Fruit fly (Drosophila melanogaster) whole organism, wandering third instar larva: ENCODE measurements around the gene CG32260.

Experiments used
- Abd-B ChIP-seq: fragments of >200 bp; optimal IDR thresholded peaks from 2 replicates; lab custom pipeline; 2017; ENCODE audit warnings: missing biosample characterization, missing genetic modification characterization
- CG32264 ChIP-seq: fragments of 200-800 bp; sonication (Bioruptor generic); optimal IDR thresholded peaks from 2 replicates; lab custom pipeline; 2016; ENCODE audit warnings: missing biosample characterization, missing genetic modification characterization
- CG9705 ChIP-seq: fragments of 200-800 bp; sonication (Bioruptor generic); optimal IDR thresholded peaks from 2 replicates; lab custom pipeline; 2018; ENCODE audit warnings: missing biosample characterization, mild to moderate bottlenecking, missing genetic modification characterization
- CrebA ChIP-seq: fragments of 200-800 bp; sonication (Bioruptor generic); optimal IDR thresholded peaks from 2 replicates; lab custom pipeline; 2016; ENCODE audit warnings: missing biosample characterization, mild to moderate bottlenecking, missing genetic modification characterization, borderline replicate concordance
- Dfd ChIP-seq: fragments of >200 bp; optimal IDR thresholded peaks from 2 replicates; lab custom pipeline; 2017; ENCODE audit warnings: missing biosample characterization, missing genetic modification characterization
- Dif ChIP-seq: fragments of 200-275, 200-300 bp; sonication (Bioruptor generic); optimal IDR thresholded peaks from 2 replicates; lab custom pipeline; 2018; ENCODE audit warnings: missing biosample characterization, missing genetic modification characterization; ENCODE audit not compliant: partially characterized antibody
- GATAd ChIP-seq: sonication (Bioruptor generic); optimal IDR thresholded peaks from 2 replicates; lab custom pipeline; 2016; ENCODE audit warnings: missing biosample characterization, missing genetic modification characterization
- HLH106 ChIP-seq: fragments of 200-800 bp; optimal IDR thresholded peaks from 3 replicates; lab custom pipeline; 2019; ENCODE audit warnings: missing biosample characterization, mild to moderate bottlenecking, missing genetic modification characterization, moderate library complexity
- Hnf4 ChIP-seq: fragments of 200-800 bp; sonication (Bioruptor generic); optimal IDR thresholded peaks from 2 replicates; lab custom pipeline; 2016; ENCODE audit warnings: missing biosample characterization, mild to moderate bottlenecking, missing genetic modification characterization
- Hr78 ChIP-seq: fragments of >200 bp; optimal IDR thresholded peaks from 2 replicates; lab custom pipeline; 2017; ENCODE audit warnings: missing biosample characterization, missing genetic modification characterization
- Hr83 ChIP-seq: fragments of 200-300 bp; sonication (Bioruptor generic); optimal IDR thresholded peaks from 2 replicates; lab custom pipeline; 2016; ENCODE audit warnings: missing biosample characterization, mild to moderate bottlenecking, missing genetic modification characterization, moderate library complexity; ENCODE audit not compliant: poor library complexity, severe bottlenecking
- Jra ChIP-seq: sonication (Bioruptor generic); optimal IDR thresholded peaks from 2 replicates; lab custom pipeline; 2016; ENCODE audit warnings: missing biosample characterization, missing genetic modification characterization
- Mio ChIP-seq: sonication (Bioruptor generic); optimal IDR thresholded peaks from 2 replicates; lab custom pipeline; 2016; ENCODE audit warnings: missing biosample characterization, missing genetic modification characterization
- Myc ChIP-seq: fragments of >200 bp; optimal IDR thresholded peaks from 2 replicates; lab custom pipeline; 2017
- N ChIP-seq: fragments of >200 bp; optimal IDR thresholded peaks from 2 replicates; lab custom pipeline; 2018; ENCODE audit warnings: missing biosample characterization, missing external identifiers, missing genetic modification characterization
- OdsH ChIP-seq: fragments of 200-800 bp; sonication (Bioruptor generic); optimal IDR thresholded peaks from 2 replicates; lab custom pipeline; 2016; ENCODE audit warnings: missing biosample characterization, mild to moderate bottlenecking, missing genetic modification characterization
- Rel ChIP-seq, 2 experiments: fragments of 200-800 bp; sonication (Bioruptor generic) in 1 of 2; optimal IDR thresholded peaks; 2 replicates in 1 of 2; 3 replicates in 1 of 2; lab custom pipeline; 2016 to 2019; ENCODE audit warnings: mild to moderate bottlenecking in 2 of 2, missing biosample characterization in 2 of 2, missing genetic modification characterization in 2 of 2, moderate library complexity in 1 of 2
- Sp1 ChIP-seq: fragments of 200-800 bp; sonication (Bioruptor generic); optimal IDR thresholded peaks from 3 replicates; lab custom pipeline; 2019; ENCODE audit warnings: missing biosample characterization, mild to moderate bottlenecking, missing genetic modification characterization, moderate library complexity
- Vsx2 ChIP-seq: fragments of 200-300, 225-300 bp; sonication (Bioruptor generic); optimal IDR thresholded peaks from 2 replicates; lab custom pipeline; 2018; ENCODE audit warnings: missing biosample characterization, missing genetic modification characterization; ENCODE audit not compliant: partially characterized antibody
- br ChIP-seq: fragments of 200-800 bp; sonication (Bioruptor generic); optimal IDR thresholded peaks from 2 replicates; lab custom pipeline; 2016; ENCODE audit warnings: missing biosample characterization, missing genetic modification characterization
- brk ChIP-seq: fragments of 200-800 bp; sonication (Bioruptor generic); optimal IDR thresholded peaks from 2 replicates; lab custom pipeline; 2016; ENCODE audit warnings: missing biosample characterization, mild to moderate bottlenecking, missing genetic modification characterization
- dl ChIP-seq, 2 experiments: fragments of 175-275, 200-275 bp in 1 of 2; fragments of 200-275 bp in 1 of 2; sonication (Bioruptor generic); optimal IDR thresholded peaks; lab custom pipeline; 2018; ENCODE audit warnings: mild to moderate bottlenecking in 2 of 2, missing biosample characterization in 2 of 2, missing genetic modification characterization in 2 of 2, moderate library complexity in 2 of 2; ENCODE audit not compliant: partially characterized antibody in 2 of 2, insufficient read depth in 1 of 2
- dmrt93B ChIP-seq: fragments of 200-800 bp; sonication (Bioruptor generic); optimal IDR thresholded peaks from 2 replicates; lab custom pipeline; 2018; ENCODE audit warnings: missing biosample characterization, mild to moderate bottlenecking, missing genetic modification characterization
- dsf ChIP-seq: sonication (Bioruptor generic); optimal IDR thresholded peaks from 2 replicates; lab custom pipeline; 2016; ENCODE audit warnings: missing biosample characterization, missing genetic modification characterization, borderline replicate concordance
- ey ChIP-seq: fragments of 200-800 bp; sonication (Bioruptor generic); optimal IDR thresholded peaks from 2 replicates; lab custom pipeline; 2016; ENCODE audit warnings: missing biosample characterization, missing genetic modification characterization
- foxo ChIP-seq, 2 experiments: fragments of 200-800 bp; sonication (Bioruptor generic); optimal IDR thresholded peaks; 2 replicates in 1 of 2; 3 replicates in 1 of 2; lab custom pipeline; 2016 to 2017; ENCODE audit warnings: missing biosample characterization in 2 of 2, missing genetic modification characterization in 2 of 2
- fru ChIP-seq: fragments of 200-800 bp; sonication (Bioruptor generic); optimal IDR thresholded peaks from 3 replicates; lab custom pipeline; 2016; ENCODE audit warnings: missing biosample characterization, mild to moderate bottlenecking, missing genetic modification characterization
- h ChIP-seq: fragments of 200-800 bp; sonication (Bioruptor generic); optimal IDR thresholded peaks from 3 replicates; lab custom pipeline; 2016; ENCODE audit warnings: missing biosample characterization, mild to moderate bottlenecking, missing genetic modification characterization
- jim ChIP-seq: fragments of 175-275, 200-325 bp; sonication (Bioruptor generic); optimal IDR thresholded peaks from 2 replicates; lab custom pipeline; 2016; ENCODE audit warnings: missing biosample characterization, mild to moderate bottlenecking, missing genetic modification characterization
- lola ChIP-seq: fragments of >200 bp; optimal IDR thresholded peaks from 2 replicates; lab custom pipeline; 2017; ENCODE audit warnings: missing biosample characterization, missing genetic modification characterization
- pan ChIP-seq: fragments of >200 bp; optimal IDR thresholded peaks from 2 replicates; lab custom pipeline; 2017
- psq ChIP-seq: fragments of 200-800 bp; sonication (Bioruptor generic); optimal IDR thresholded peaks from 3 replicates; lab custom pipeline; 2017; ENCODE audit warnings: missing biosample characterization, mild to moderate bottlenecking, missing genetic modification characterization, moderate library complexity
- rgr ChIP-seq: fragments of 200-800 bp; sonication (Bioruptor generic); optimal IDR thresholded peaks from 3 replicates; lab custom pipeline; 2016; ENCODE audit warnings: missing biosample characterization, mild to moderate bottlenecking, missing genetic modification characterization
- sage ChIP-seq: fragments of 200-800 bp; sonication (Bioruptor generic); optimal IDR thresholded peaks from 2 replicates; lab custom pipeline; 2016; ENCODE audit warnings: missing biosample characterization, mild to moderate bottlenecking, missing genetic modification characterization
- sv ChIP-seq: fragments of 200-800 bp; sonication (Bioruptor generic); optimal IDR thresholded peaks from 3 replicates; lab custom pipeline; 2016; ENCODE audit warnings: missing biosample characterization, missing genetic modification characterization
- tai ChIP-seq: sonication (Bioruptor generic); optimal IDR thresholded peaks from 2 replicates; lab custom pipeline; 2016; ENCODE audit warnings: missing biosample characterization, missing genetic modification characterization
- usp ChIP-seq: fragments of >200 bp; optimal IDR thresholded peaks from 2 replicates; lab custom pipeline; 2017; ENCODE audit warnings: missing biosample characterization, missing genetic modification characterization
- woc ChIP-seq: sonication (Bioruptor generic); optimal IDR thresholded peaks from 2 replicates; lab custom pipeline; 2016; ENCODE audit warnings: missing biosample characterization, mild to moderate bottlenecking, missing genetic modification characterization

CG32260 gene

dm6 chr3L:4185259-4185658 is 43.1 kb downstream of the CG32260 start:
- TF ChIP-seq psq (GFP tag; lab: Kevin White, UChicago) (no peak), Rel (GFP tag; optimal IDR thresholded peaks at IDR 0.05; lab: Kevin White, UChicago) (no peak), Rel (tag; optimal IDR thresholded peaks at IDR 0.05; lab: Kevin White, UChicago) (no peak), foxo (GFP tag; optimal IDR thresholded peaks at IDR 0.05; lab: Kevin White, UChicago) (no peak), OdsH (GFP tag; lab: Kevin White, UChicago) (no peak), GATAd (GFP tag; lab: Kevin White, UChicago) (no peak), Sp1 (GFP tag; lab: Kevin White, UChicago) (no peak), Abd-B (GFP tag; lab: Kevin White, UChicago) (no peak), CG9705 (no peak), CrebA (GFP tag; lab: Kevin White, UChicago) (no peak), sage (GFP tag; lab: Kevin White, UChicago) (no peak), usp (no peak), dl (GFP tag; optimal IDR thresholded peaks at IDR 0.05; lab: Kevin White, UChicago; ENCODE audit: insufficient read depth in 1 of 2, partially characterized antibody in 2 of 2) (no peak)

dm6 chr3L:4186659-4187058 is 44.5 kb downstream of the CG32260 start, which contains the start of gene VhaM9.7-c:
TSS of gene VhaM9.7-c (minus strand) at chr3L:4186865.
- TF ChIP-seq woc (GFP tag; lab: Kevin White, UChicago): no peak
- no peak for TF ChIP-seq lola (GFP tag; lab: Kevin White, UChicago)
- TF ChIP-seq h (GFP tag; lab: Kevin White, UChicago): peak; percentile 62
- peak; percentile 24 for TF ChIP-seq psq (GFP tag; lab: Kevin White, UChicago)
- no peak for TF ChIP-seq usp
- TF ChIP-seq Rel (GFP tag; optimal IDR thresholded peaks at IDR 0.05; lab: Kevin White, UChicago): no peak
- no peak for TF ChIP-seq Rel (tag; optimal IDR thresholded peaks at IDR 0.05; lab: Kevin White, UChicago)
- TF ChIP-seq CG9705: peak; percentile 18
- TF ChIP-seq dl (GFP tag; optimal IDR thresholded peaks at IDR 0.05; lab: Kevin White, UChicago; ENCODE audit: insufficient read depth in 1 of 2, partially characterized antibody in 2 of 2): no peak
- peak; percentile 34 for TF ChIP-seq sv (GFP tag; lab: Kevin White, UChicago)
- TF ChIP-seq Mio (GFP tag; lab: Kevin White, UChicago): no peak
- no peak for TF ChIP-seq jim (GFP tag; lab: Kevin White, UChicago)
- peak; percentile 75 for TF ChIP-seq Hr83 (GFP tag; lab: Kevin White, UChicago)
- TF ChIP-seq brk (GFP tag; lab: Kevin White, UChicago): no peak
- TF ChIP-seq fru (GFP tag; lab: Kevin White, UChicago): peak; percentile 44
- no peak for TF ChIP-seq Myc (lab: Kevin White, UChicago)
- TF ChIP-seq Vsx2 (GFP tag; lab: Kevin White, UChicago): no peak
- no peak for TF ChIP-seq tai (GFP tag; lab: Kevin White, UChicago)
- TF ChIP-seq OdsH (GFP tag; lab: Kevin White, UChicago): peak; percentile 39
- peak; percentile 70 for TF ChIP-seq rgr (GFP tag; lab: Kevin White, UChicago)
- TF ChIP-seq Sp1 (GFP tag; lab: Kevin White, UChicago): no peak
- TF ChIP-seq br (GFP tag; lab: Kevin White, UChicago): peak; percentile 4
- no peak for TF ChIP-seq Hr78 (GFP tag; lab: Kevin White, UChicago)
- no peak for TF ChIP-seq pan (lab: Kevin White, UChicago)
- TF ChIP-seq foxo (GFP tag; optimal IDR thresholded peaks at IDR 0.05; lab: Kevin White, UChicago): peak in 1 of 2 experiments; percentile 62
- TF ChIP-seq CG32264 (GFP tag; lab: Kevin White, UChicago): no peak
- TF ChIP-seq Dfd (GFP tag; lab: Kevin White, UChicago): no peak
- TF ChIP-seq GATAd (GFP tag; lab: Kevin White, UChicago): peak; percentile 2
- peak; percentile 22 for TF ChIP-seq ey (GFP tag; lab: Kevin White, UChicago)
- TF ChIP-seq Dif (GFP tag; lab: Kevin White, UChicago): no peak
- peak; percentile 17 for TF ChIP-seq dsf (GFP tag; lab: Kevin White, UChicago)
- no peak for TF ChIP-seq CrebA (GFP tag; lab: Kevin White, UChicago)
- no peak for TF ChIP-seq Hnf4 (GFP tag; lab: Kevin White, UChicago)
- TF ChIP-seq HLH106 (tag; lab: Kevin White, UChicago): peak; percentile 27
- no peak for TF ChIP-seq sage (GFP tag; lab: Kevin White, UChicago)
- TF ChIP-seq Abd-B (GFP tag; lab: Kevin White, UChicago): no peak
- TF ChIP-seq N (GFP tag; lab: Kevin White, UChicago): no peak
- no peak for TF ChIP-seq dmrt93B (GFP tag; lab: Kevin White, UChicago)
- peak; percentile 59 for TF ChIP-seq Jra (GFP tag; lab: Kevin White, UChicago)
